Worm (Caenorhabditis elegans): Measurements from ENCODE around the gene ilys-6.

Gene ilys-6

DNA sequence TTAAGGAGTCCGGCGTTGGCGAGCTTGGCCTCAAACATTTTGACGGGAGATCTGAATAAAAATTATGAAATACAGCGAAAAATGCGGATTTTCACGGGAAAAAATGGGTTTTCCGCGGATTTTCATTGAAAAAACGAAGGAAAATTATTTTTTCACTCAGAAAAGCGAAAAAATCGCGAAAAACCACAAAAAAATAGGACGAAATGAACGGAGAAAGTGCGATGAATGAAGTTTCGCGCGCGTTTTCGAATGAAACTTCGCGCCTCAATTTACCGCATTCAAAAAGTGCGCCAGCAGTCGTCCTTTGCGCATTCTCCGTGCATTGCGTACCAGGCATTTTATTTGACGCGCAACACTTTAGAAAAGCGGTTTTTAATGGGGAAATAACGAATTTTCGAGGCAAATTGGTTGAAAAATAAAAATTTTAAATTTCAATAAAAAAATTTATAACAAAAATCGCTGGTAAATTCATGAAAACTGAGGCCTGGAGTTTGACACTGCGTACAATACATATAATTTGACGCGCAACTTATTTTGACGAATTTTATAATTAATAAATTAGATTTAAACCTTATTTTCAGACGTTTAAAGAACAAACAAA lies 14.0 kb downstream of the ilys-6 start, which contains the start of gene pcn-1 (continued):
- TF ChIP-seq tra-1 (GFP tag; IDR thresholded peaks at IDR 0.05), result peak; percentile 86
- TF ChIP-seq F10B5.3 (tag; optimal IDR thresholded peaks at IDR 0.05), result peak; percentile 87
- peak; percentile 96 for TF ChIP-seq F49E8.2 (tag; optimal IDR thresholded peaks at IDR 0.05; ENCODE audit: borderline replicate concordance)
- TF ChIP-seq nhr-42 (GFP tag; IDR thresholded peaks at IDR 0.05), result peak; percentile 94
- TF ChIP-seq ZK546.5 (tag; optimal IDR thresholded peaks at IDR 0.05), result no peak
- no peak for TF ChIP-seq R02D3.7 (tag; optimal IDR thresholded peaks at IDR 0.05)
- TF ChIP-seq ceh-20 (GFP tag; IDR thresholded peaks at IDR 0.05), result peak; percentile 93
- no peak for TF ChIP-seq daf-12 (tag; optimal IDR thresholded peaks at IDR 0.05)
- no peak for TF ChIP-seq cey-2 (tag; optimal IDR thresholded peaks at IDR 0.05; ENCODE audit: borderline replicate concordance, insufficient read depth)
- TF ChIP-seq arid-1 (GFP tag; conservative IDR thresholded peaks at IDR 0.05), result peak; percentile 85
- TF ChIP-seq nhr-111 (GFP tag; optimal IDR thresholded peaks at IDR 0.05), result peak; percentile 57
- no peak for TF ChIP-seq T20F7.1 (GFP tag; optimal IDR thresholded peaks at IDR 0.05)
- TF ChIP-seq dmd-9 (GFP tag; IDR thresholded peaks at IDR 0.05), result peak; percentile 90
- TF ChIP-seq spr-1 (tag; optimal IDR thresholded peaks at IDR 0.05), result peak; percentile 93
- peak; percentile 65; the same call in 1 of the 2 replicates for TF ChIP-seq ceh-44 (GFP tag; IDR thresholded peaks at IDR 0.05)
- TF ChIP-seq hlh-11 (tag; optimal IDR thresholded peaks at IDR 0.05), result peak; percentile 94
- peak; percentile 79 for TF ChIP-seq zfp-2 (tag; optimal IDR thresholded peaks at IDR 0.05)
- TF ChIP-seq lim-7 (GFP tag; IDR thresholded peaks at IDR 0.05), result no peak
- TF ChIP-seq set-16 (GFP tag; IDR thresholded peaks at IDR 0.05), result peak; percentile 48; the same call in 1 of the 2 replicates
- TF ChIP-seq lir-3 (tag; optimal IDR thresholded peaks at IDR 0.05), result peak; percentile 53
- TF ChIP-seq madf-5 (GFP tag; IDR thresholded peaks at IDR 0.05), result no peak
- TF ChIP-seq pqm-1 (tag; optimal IDR thresholded peaks at IDR 0.05), result no peak
- TF ChIP-seq nhr-11 (tag; optimal IDR thresholded peaks at IDR 0.05), result peak; percentile 89
- peak; percentile 69 for TF ChIP-seq nhr-25 (tag; optimal IDR thresholded peaks at IDR 0.05; ENCODE audit: borderline replicate concordance, insufficient read depth)
- no peak for TF ChIP-seq tag-97 (GFP tag; IDR thresholded peaks at IDR 0.05)
- TF ChIP-seq unc-130 (GFP tag; optimal IDR thresholded peaks at IDR 0.05), result peak; percentile 91
- TF ChIP-seq daf-16 (GFP tag; optimal IDR thresholded peaks at IDR 0.05), result peak; percentile 42 to 90
- TF ChIP-seq daf-16 (tag; optimal IDR thresholded peaks at IDR 0.05), result peak; percentile 31
- TF ChIP-seq D1046.2 (GFP tag; IDR thresholded peaks at IDR 0.05), result peak; percentile 64; the same call in 1 of the 2 replicates
- TF ChIP-seq hlh-30 (tag; optimal IDR thresholded peaks at IDR 0.05; ENCODE audit: insufficient read depth), result peak; percentile 85
- peak; percentile 93 for TF ChIP-seq mep-1 (tag; optimal IDR thresholded peaks at IDR 0.05)
- TF ChIP-seq sdz-12 (GFP tag; optimal IDR thresholded peaks at IDR 0.05), result no peak
- TF ChIP-seq lin-38 (GFP tag; IDR thresholded peaks at IDR 0.05), result peak; percentile 94
- TF ChIP-seq jun-1 (tag; optimal IDR thresholded peaks at IDR 0.05), result peak; percentile 85
- TF ChIP-seq nhr-102 (tag; optimal IDR thresholded peaks at IDR 0.05), result peak; percentile 96

DNA sequence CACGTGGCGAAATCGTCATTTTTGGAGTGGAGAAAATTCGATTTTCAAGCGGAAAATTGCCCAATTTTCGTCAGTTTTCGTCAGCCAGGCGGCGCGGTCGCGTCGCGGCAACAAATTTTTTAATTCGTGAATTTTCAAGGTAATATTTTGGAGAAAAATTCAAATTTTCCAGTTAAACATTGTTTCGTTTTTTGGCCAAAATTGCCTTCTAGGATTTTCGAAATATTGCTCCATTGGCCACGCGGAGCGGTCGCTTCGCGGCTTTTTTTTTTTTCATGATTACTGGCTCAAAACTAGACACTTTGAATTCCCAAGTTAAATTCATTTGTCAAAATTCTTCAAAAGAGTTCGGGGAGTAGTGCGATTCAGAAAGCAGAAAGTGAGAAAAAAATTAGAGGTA lies 15.8 kb downstream of the ilys-6 start:
- TF ChIP-seq mdt-29 (GFP tag; IDR thresholded peaks at IDR 0.05) (no peak), unc-62 (GFP tag; optimal IDR thresholded peaks at IDR 0.05 in 1 of 2) (no peak), unc-62 (tag; optimal IDR thresholded peaks at IDR 0.05) (no peak), fos-1 (tag; optimal IDR thresholded peaks at IDR 0.05) (no peak), snpc-1.2 (GFP tag; IDR thresholded peaks at IDR 0.05) (peak; percentile 68), dve-1 (tag; optimal IDR thresholded peaks at IDR 0.05; ENCODE audit: insufficient read depth) (no peak), nhr-76 (tag; optimal IDR thresholded peaks at IDR 0.05) (no peak), D1046.2 (GFP tag; IDR thresholded peaks at IDR 0.05) (peak; percentile 76; the same call in 1 of the 2 replicates), ama-1 (optimal IDR thresholded peaks at IDR 0.05) (peak; percentile 46), aha-1 (tag) (peak; percentile 53), Y48G9A.11 (GFP tag; IDR thresholded peaks at IDR 0.05) (peak; percentile 65), attf-4 (tag; optimal IDR thresholded peaks at IDR 0.05) (no peak), arid-1 (GFP tag; conservative IDR thresholded peaks at IDR 0.05) (peak; percentile 46; the same call in 1 of the 2 replicates), lin-38 (GFP tag; IDR thresholded peaks at IDR 0.05) (peak; percentile 56)
